Worm (Caenorhabditis elegans) whole organism, L1 larva: Measurements from ENCODE around the gene F20B6.9.

Experiments
- C04F5.9 ChIP-seq: sonication (generic microtip); optimal IDR thresholded peaks from 2 replicates; lab custom pipeline; 2016; ENCODE audit warnings: missing genetic modification characterization, missing compliant biosample characterization
- ceh-88 ChIP-seq: fragments of 200-800 bp; sonication (Bioruptor generic); IDR thresholded peaks from 2 replicates; pipeline ENCODE4 v1.3.6; 2022; ENCODE audit warnings: missing genetic modification characterization, missing compliant biosample characterization
- ceh-90 ChIP-seq: sonication (generic microtip); optimal IDR thresholded peaks from 2 replicates; lab custom pipeline; 2016; ENCODE audit warnings: missing genetic modification characterization, missing compliant biosample characterization
- dsc-1 ChIP-seq: sonication (generic microtip); optimal IDR thresholded peaks from 2 replicates; lab custom pipeline; 2016; ENCODE audit warnings: mild to moderate bottlenecking, missing genetic modification characterization, missing compliant biosample characterization
- egl-27 ChIP-seq, 2 experiments: fragments of 150-350 bp in 1 of 2; sonication (generic microtip); optimal IDR thresholded peaks; 3 replicates each; lab custom pipeline; 2017 to 2018; ENCODE audit warnings: missing biosample characterization in 2 of 2, missing genetic modification characterization in 2 of 2, missing genetic modification reagents in 2 of 2
- hlh-4 ChIP-seq: sonication (generic microtip); optimal IDR thresholded peaks from 2 replicates; lab custom pipeline; 2016; ENCODE audit warnings: mild to moderate bottlenecking, missing genetic modification characterization, missing compliant biosample characterization
- hpl-2 ChIP-seq: fragments of 150-350 bp; optimal IDR thresholded peaks from 2 replicates; lab custom pipeline; 2014; ENCODE audit warnings: missing biosample characterization, missing genetic modification reagents, missing genetic modification characterization
- nhr-71 ChIP-seq: sonication (generic microtip); optimal IDR thresholded peaks from 2 replicates; lab custom pipeline; 2016; ENCODE audit warnings: mild to moderate bottlenecking, missing genetic modification characterization, moderate library complexity, missing compliant biosample characterization
- pag-3 ChIP-seq: sonication (generic microtip); optimal IDR thresholded peaks from 2 replicates; lab custom pipeline; 2017; ENCODE audit warnings: missing genetic modification characterization, mild to moderate bottlenecking, missing compliant biosample characterization, antibody characterized with exemption, borderline replicate concordance; ENCODE audit not compliant: insufficient read depth
- sox-4 ChIP-seq: sonication (generic microtip); optimal IDR thresholded peaks from 2 replicates; lab custom pipeline; 2016; ENCODE audit warnings: missing genetic modification characterization, missing compliant biosample characterization
- tbx-2 ChIP-seq: sonication (generic microtip); optimal IDR thresholded peaks from 2 replicates; lab custom pipeline; 2016; ENCODE audit warnings: missing genetic modification characterization, missing compliant biosample characterization

DNA sequence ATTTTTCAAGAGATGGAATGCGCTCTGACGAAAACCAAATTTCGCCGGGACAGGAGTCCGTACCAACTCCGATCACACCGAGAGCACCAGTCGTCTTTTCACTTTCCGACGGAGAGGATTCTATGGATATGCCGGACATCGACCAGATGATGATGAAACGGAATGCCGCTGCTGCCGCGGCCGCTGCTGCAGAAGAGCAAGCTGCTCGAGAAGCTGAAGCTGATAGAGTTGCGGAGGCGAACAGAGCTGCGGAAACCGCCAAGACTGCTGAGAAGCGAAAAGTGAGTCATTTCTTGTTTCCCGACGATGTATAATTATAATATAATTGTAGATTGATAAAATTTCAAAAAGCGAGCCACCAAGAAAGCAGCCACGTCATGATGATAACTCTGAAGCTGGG lies 48.1 kb upstream of the F20B6.9 start:
- TF ChIP-seq sox-4 (tag; lab: Kevin White, UChicago) = no peak
- no peak for TF ChIP-seq ceh-88 (GFP tag; lab: Robert Waterston, UW)
- TF ChIP-seq C04F5.9 (tag; lab: Kevin White, UChicago) = no peak
- no peak for TF ChIP-seq pag-3 (tag; lab: Kevin White, UChicago)
- TF ChIP-seq nhr-71 (tag; lab: Kevin White, UChicago) = no peak
- no peak for TF ChIP-seq tbx-2 (tag; lab: Kevin White, UChicago)
- TF ChIP-seq dsc-1 (tag; lab: Kevin White, UChicago) = no peak
- no peak for TF ChIP-seq egl-27 (tag; optimal IDR thresholded peaks at IDR 0.05; lab: Kevin White, UChicago)
- no peak for TF ChIP-seq hlh-4 (tag; lab: Kevin White, UChicago)
- no peak for TF ChIP-seq hpl-2 (GFP tag; lab: Kevin White, UChicago)
- TF ChIP-seq ceh-90 (tag; lab: Kevin White, UChicago) = no peak
